Worm (Caenorhabditis elegans): ENCODE data around the gene best-16.

Gene best-16

DNA sequence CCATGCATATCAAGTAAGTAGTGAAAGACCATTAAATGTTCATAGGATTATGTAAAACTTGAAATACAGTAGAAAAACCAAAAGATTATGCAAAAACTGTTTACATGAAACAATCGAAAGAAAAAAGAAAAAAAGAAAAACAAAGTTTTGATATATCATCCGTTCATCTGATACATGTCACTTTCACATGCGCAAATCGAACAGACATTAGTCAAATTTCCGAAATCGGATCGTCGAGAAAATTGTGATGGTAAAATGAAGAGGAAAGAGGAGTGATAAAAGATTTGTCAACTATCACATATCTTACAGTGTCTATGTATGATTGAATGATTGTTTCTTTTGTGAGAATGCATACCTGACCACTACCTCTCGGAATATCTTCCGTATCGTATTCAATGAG lies 13.3 kb upstream of the best-16 start:
- TF ChIP-seq ama-1 (optimal IDR thresholded peaks at IDR 0.05), result no peak
- no peak for TF ChIP-seq nhr-21 (tag; optimal IDR thresholded peaks at IDR 0.05)
- TF ChIP-seq unc-62 (GFP tag; optimal IDR thresholded peaks at IDR 0.05), result no peak
- TF ChIP-seq peb-1 (tag; optimal IDR thresholded peaks at IDR 0.05), result no peak
- no peak for TF ChIP-seq ceh-16 (tag; optimal IDR thresholded peaks at IDR 0.05)
- TF ChIP-seq mbf-1 (tag; optimal IDR thresholded peaks at IDR 0.05), result no peak
- no peak for TF ChIP-seq mdl-1 (tag; optimal IDR thresholded peaks at IDR 0.05)
- no peak for TF ChIP-seq ztf-11 (tag; optimal IDR thresholded peaks at IDR 0.05)
- TF ChIP-seq nhr-11 (tag; optimal IDR thresholded peaks at IDR 0.05), result no peak
- TF ChIP-seq elt-3 (tag; optimal IDR thresholded peaks at IDR 0.05), result no peak
- TF ChIP-seq ztf-1 (GFP tag; conservative IDR thresholded peaks at IDR 0.05), result no peak
- no peak for TF ChIP-seq elt-1 (tag; optimal IDR thresholded peaks at IDR 0.05)
- TF ChIP-seq nhr-23 (tag; optimal IDR thresholded peaks at IDR 0.05), result no peak
- TF ChIP-seq lin-39 (tag; optimal IDR thresholded peaks at IDR 0.05), result no peak
- no peak for TF ChIP-seq skn-1 (tag; optimal IDR thresholded peaks at IDR 0.05)
- no peak for TF ChIP-seq lin-11 (tag; optimal IDR thresholded peaks at IDR 0.05)
- no peak for TF ChIP-seq Y55F3AM.14 (GFP tag; optimal IDR thresholded peaks at IDR 0.05)

DNA sequence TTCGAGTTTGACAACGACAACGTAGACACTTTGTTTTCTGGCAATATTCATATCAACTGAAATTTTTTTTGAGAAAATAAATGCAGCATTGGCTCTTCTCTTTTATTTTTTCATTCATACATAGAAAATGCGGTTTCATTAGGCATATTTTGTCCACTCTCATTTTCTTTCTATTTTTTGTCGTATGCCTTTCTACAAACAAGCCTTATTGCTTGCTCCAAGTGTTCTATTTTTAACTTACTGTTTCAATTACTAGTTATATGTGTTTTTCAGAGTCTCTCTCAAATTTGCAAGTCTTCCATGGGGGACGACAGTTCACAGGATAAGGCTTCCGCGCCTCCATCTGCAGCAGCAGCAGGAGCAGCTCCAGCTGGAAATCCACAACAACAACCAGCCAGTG lies 10.3 kb upstream of the best-16 start, which contains the start of gene kcc-1:
TSS of gene kcc-1 (plus strand) at position 301 of the 400 bp plus-strand sequence.
- no peak for TF ChIP-seq sma-3 (GFP tag; optimal IDR thresholded peaks at IDR 0.05)
- no peak for TF ChIP-seq lin-11 (tag; optimal IDR thresholded peaks at IDR 0.05)
- no peak for TF ChIP-seq ceh-82 (tag; optimal IDR thresholded peaks at IDR 0.05)
- TF ChIP-seq nhr-12 (tag; optimal IDR thresholded peaks at IDR 0.05), result no peak
- no peak for TF ChIP-seq fos-1 (tag; optimal IDR thresholded peaks at IDR 0.05)
- no peak for TF ChIP-seq mdl-1 (tag; optimal IDR thresholded peaks at IDR 0.05)
- TF ChIP-seq ztf-4 (tag; optimal IDR thresholded peaks at IDR 0.05), result no peak
- no peak for TF ChIP-seq dmd-4 (tag; optimal IDR thresholded peaks at IDR 0.05)
- TF ChIP-seq blmp-1 (tag; optimal IDR thresholded peaks at IDR 0.05; ENCODE audit: insufficient read depth), result no peak
- no peak for TF ChIP-seq crh-2 (tag; optimal IDR thresholded peaks at IDR 0.05)
- TF ChIP-seq elt-3 (tag; optimal IDR thresholded peaks at IDR 0.05), result no peak
- TF ChIP-seq ZK546.5 (tag; optimal IDR thresholded peaks at IDR 0.05), result no peak
- TF ChIP-seq skn-1 (tag; optimal IDR thresholded peaks at IDR 0.05), result no peak
- no peak for TF ChIP-seq nhr-11 (tag; optimal IDR thresholded peaks at IDR 0.05)
- no peak for TF ChIP-seq ama-1 (optimal IDR thresholded peaks at IDR 0.05)
- TF ChIP-seq ztf-11 (tag; optimal IDR thresholded peaks at IDR 0.05), result no peak
- no peak for TF ChIP-seq unc-39 (tag; optimal IDR thresholded peaks at IDR 0.05)

DNA sequence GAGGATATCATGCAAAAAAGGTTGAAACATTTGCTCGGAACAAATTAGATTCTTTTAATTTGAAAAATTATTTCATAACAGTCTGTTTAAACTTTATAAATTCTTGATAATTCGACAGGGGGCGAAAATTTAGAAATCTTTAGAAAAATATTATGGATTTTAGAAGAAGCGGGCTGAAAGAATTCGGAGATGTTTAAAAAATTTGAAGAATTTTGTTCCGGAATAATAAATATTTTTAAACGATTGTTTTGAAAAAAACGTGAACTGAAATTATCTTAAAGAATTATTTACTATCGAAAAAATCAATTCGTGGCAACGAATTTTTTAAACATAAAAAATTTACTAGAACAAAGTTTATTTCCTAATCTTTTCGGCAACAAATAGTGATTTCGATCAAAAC lies 8.1 kb upstream of the best-16 start, which contains the start of gene R13A1.3:
TSS of gene R13A1.3 (plus strand) at position 301 of the 400 bp plus-strand sequence.
- TF ChIP-seq ceh-16 (tag; optimal IDR thresholded peaks at IDR 0.05), result no peak
- no peak for TF ChIP-seq blmp-1 (tag; optimal IDR thresholded peaks at IDR 0.05; ENCODE audit: insufficient read depth)
- TF ChIP-seq ztf-11 (tag; optimal IDR thresholded peaks at IDR 0.05), result no peak
- no peak for TF ChIP-seq peb-1 (tag; optimal IDR thresholded peaks at IDR 0.05)
- no peak for TF ChIP-seq lin-39 (tag; optimal IDR thresholded peaks at IDR 0.05)
- TF ChIP-seq unc-39 (tag; optimal IDR thresholded peaks at IDR 0.05), result no peak
- TF ChIP-seq nhr-11 (tag; optimal IDR thresholded peaks at IDR 0.05), result no peak
- TF ChIP-seq lin-13 (GFP tag; optimal IDR thresholded peaks at IDR 0.05), result no peak
- no peak for TF ChIP-seq mbf-1 (tag; optimal IDR thresholded peaks at IDR 0.05)
- no peak for TF ChIP-seq nhr-21 (tag; optimal IDR thresholded peaks at IDR 0.05)
- TF ChIP-seq Y55F3AM.14 (GFP tag; optimal IDR thresholded peaks at IDR 0.05), result no peak
- TF ChIP-seq nhr-77 (tag; optimal IDR thresholded peaks at IDR 0.05), result no peak
- no peak for TF ChIP-seq sem-4 (tag; optimal IDR thresholded peaks at IDR 0.05)
- no peak for TF ChIP-seq R02D3.7 (tag; optimal IDR thresholded peaks at IDR 0.05)
- no peak for TF ChIP-seq lin-11 (tag; optimal IDR thresholded peaks at IDR 0.05)
- no peak for TF ChIP-seq nhr-25 (tag; optimal IDR thresholded peaks at IDR 0.05)
- TF ChIP-seq nhr-6 (tag; optimal IDR thresholded peaks at IDR 0.05), result no peak
- no peak for TF ChIP-seq unc-55 (GFP tag; optimal IDR thresholded peaks at IDR 0.05)

DNA sequence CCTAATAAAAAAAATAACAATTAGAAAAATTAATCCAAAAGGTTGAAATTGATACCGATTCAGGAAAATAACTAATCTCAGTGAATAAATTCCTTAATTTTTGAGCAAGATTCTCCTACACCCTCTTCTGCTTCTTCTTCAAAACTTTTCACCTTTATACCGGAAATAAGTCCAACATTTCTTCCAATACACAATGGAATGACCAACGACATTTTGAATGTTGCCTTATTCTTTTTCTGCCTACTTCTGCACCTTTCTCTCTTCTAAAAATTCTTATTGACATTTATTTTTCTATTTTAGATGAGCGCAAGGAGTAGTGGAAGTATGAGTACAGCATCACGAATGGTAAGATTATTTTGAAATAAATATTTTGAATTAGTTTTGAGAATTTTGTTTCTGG lies 1.2 kb upstream of the best-16 start, which contains the start of gene unc-8:
TSS of gene unc-8 (plus strand) at position 301 of the 400 bp plus-strand sequence.
- no peak for TF ChIP-seq alr-1 (tag; optimal IDR thresholded peaks at IDR 0.05)
- no peak for TF ChIP-seq nhr-129 (tag; optimal IDR thresholded peaks at IDR 0.05)
- TF ChIP-seq egl-27 (tag; optimal IDR thresholded peaks at IDR 0.05), result no peak
- TF ChIP-seq F13H6.1 (tag; optimal IDR thresholded peaks at IDR 0.05), result no peak
- no peak for TF ChIP-seq unc-55 (GFP tag; optimal IDR thresholded peaks at IDR 0.05)
- TF ChIP-seq crh-2 (tag; optimal IDR thresholded peaks at IDR 0.05), result no peak
- no peak for TF ChIP-seq mab-5 (tag; optimal IDR thresholded peaks at IDR 0.05)
- TF ChIP-seq sma-3 (GFP tag; optimal IDR thresholded peaks at IDR 0.05), result no peak
- TF ChIP-seq ama-1 (optimal IDR thresholded peaks at IDR 0.05), result no peak
- no peak for TF ChIP-seq ceh-82 (tag; optimal IDR thresholded peaks at IDR 0.05)
- no peak for TF ChIP-seq fos-1 (tag; optimal IDR thresholded peaks at IDR 0.05)
- no peak for TF ChIP-seq lin-11 (tag; optimal IDR thresholded peaks at IDR 0.05)
- no peak for TF ChIP-seq zag-1 (tag; optimal IDR thresholded peaks at IDR 0.05)
- TF ChIP-seq elt-1 (tag; optimal IDR thresholded peaks at IDR 0.05), result no peak
